Fruit fly (Drosophila melanogaster) whole organism, embryonic: Measurements from ENCODE around the gene CG5096.

Experiments
- Ada2b ChIP-seq: fragments of 200-800 bp; sonication (Bioruptor generic); IDR thresholded peaks from 2 replicates; pipeline ENCODE4 v1.3.6; 2022; ENCODE audit warnings: missing biosample characterization, missing genetic modification characterization
- CG11456 ChIP-seq: fragments of 200-800 bp; sonication (Bioruptor generic); IDR thresholded peaks from 3 replicates; pipeline ENCODE4 v1.3.6; 2022; ENCODE audit warnings: missing biosample characterization, missing genetic modification characterization
- CG12236 ChIP-seq: fragments of 200-800 bp; sonication (Bioruptor generic); optimal IDR thresholded peaks from 2 replicates; lab custom pipeline; 2016; ENCODE audit warnings: missing biosample characterization, missing genetic modification characterization
- CG12391 ChIP-seq: fragments of 200-800 bp; sonication (Bioruptor generic); optimal IDR thresholded peaks from 3 replicates; lab custom pipeline; 2018; ENCODE audit warnings: missing biosample characterization, mild to moderate bottlenecking, missing genetic modification characterization, moderate library complexity
- CG13424 ChIP-seq: fragments of 200-800 bp; sonication (Bioruptor generic); optimal IDR thresholded peaks from 2 replicates; lab custom pipeline; 2019; ENCODE audit warnings: missing biosample characterization, mild to moderate bottlenecking, missing genetic modification characterization, moderate library complexity
- CG14860 ChIP-seq: fragments of 200-800 bp; sonication (Bioruptor generic); IDR thresholded peaks from 3 replicates; pipeline ENCODE4 v1.3.6; 2022; ENCODE audit warnings: missing biosample characterization, missing genetic modification characterization; ENCODE audit not compliant: partially characterized antibody
- CG15479 ChIP-seq: fragments of 200-800 bp; sonication (Bioruptor generic); optimal IDR thresholded peaks from 3 replicates; lab custom pipeline; 2019; ENCODE audit warnings: missing biosample characterization, mild to moderate bottlenecking, missing genetic modification characterization, moderate library complexity
- CG1603 ChIP-seq: fragments of 200-800 bp; sonication (Bioruptor generic); optimal IDR thresholded peaks from 2 replicates; lab custom pipeline; 2019; ENCODE audit warnings: missing biosample characterization, mild to moderate bottlenecking, missing genetic modification characterization, moderate library complexity
- CG16813 ChIP-seq: fragments of 200-800 bp; sonication (Bioruptor generic); IDR thresholded peaks from 3 replicates; pipeline ENCODE4 v1.3.6; 2022; ENCODE audit warnings: missing biosample characterization, missing genetic modification characterization; ENCODE audit not compliant: partially characterized antibody
- CG17186 ChIP-seq: fragments of 200-800 bp; sonication (Bioruptor generic); optimal IDR thresholded peaks from 3 replicates; lab custom pipeline; 2017; ENCODE audit warnings: missing biosample characterization, missing genetic modification reagents, missing genetic modification characterization
- CG17328 ChIP-seq: fragments of 200-800 bp; sonication (Bioruptor generic); IDR thresholded peaks from 2 replicates; pipeline ENCODE4 v1.3.6; 2022; ENCODE audit warnings: missing biosample characterization, missing genetic modification characterization
- CG17612 ChIP-seq: fragments of 200-800 bp; sonication (Bioruptor generic); IDR thresholded peaks from 2 replicates; pipeline ENCODE4 v1.3.6; 2022; ENCODE audit warnings: missing biosample characterization, missing genetic modification characterization
- CG17912 ChIP-seq: fragments of 200-800 bp; sonication (Bioruptor generic); optimal IDR thresholded peaks from 2 replicates; lab custom pipeline; 2018; ENCODE audit warnings: missing biosample characterization, mild to moderate bottlenecking, missing genetic modification characterization
- CG18599 ChIP-seq: fragments of 200-800 bp; sonication (Bioruptor generic); optimal IDR thresholded peaks from 3 replicates; lab custom pipeline; 2017; ENCODE audit warnings: missing biosample characterization, missing genetic modification characterization, mild to moderate bottlenecking, moderate library complexity, missing genetic modification reagents
- CG18764 ChIP-seq: fragments of 200-800 bp; sonication (Bioruptor generic); optimal IDR thresholded peaks from 3 replicates; lab custom pipeline; 2016; ENCODE audit warnings: missing biosample characterization, missing genetic modification characterization
- CG2875 ChIP-seq: fragments of 200-800 bp; sonication (Bioruptor generic); optimal IDR thresholded peaks from 2 replicates; lab custom pipeline; 2017; ENCODE audit warnings: missing biosample characterization, mild to moderate bottlenecking, missing genetic modification characterization, missing genetic modification reagents
- CG2889 ChIP-seq: fragments of 200-800 bp; sonication (Bioruptor generic); IDR thresholded peaks from 3 replicates; pipeline ENCODE4 v1.3.6; 2022; ENCODE audit warnings: missing biosample characterization, missing genetic modification characterization
- CG30403 ChIP-seq: fragments of 200-800 bp; sonication (Bioruptor generic); optimal IDR thresholded peaks from 3 replicates; lab custom pipeline; 2016; ENCODE audit warnings: missing biosample characterization, missing genetic modification characterization
- CG3407 ChIP-seq: fragments of 200-800 bp; sonication (Bioruptor generic); optimal IDR thresholded peaks from 2 replicates; lab custom pipeline; 2018; ENCODE audit warnings: missing biosample characterization, mild to moderate bottlenecking, missing genetic modification characterization
- CG34224 ChIP-seq: fragments of 200-800 bp; sonication (Bioruptor generic); IDR thresholded peaks from 3 replicates; pipeline ENCODE4 v1.3.6; 2022; ENCODE audit warnings: missing biosample characterization, missing genetic modification characterization; ENCODE audit not compliant: partially characterized antibody
- CG4820 ChIP-seq: fragments of 200-800 bp; sonication (Bioruptor generic); optimal IDR thresholded peaks from 3 replicates; lab custom pipeline; 2016; ENCODE audit warnings: missing biosample characterization, missing genetic modification characterization
- CG6254 ChIP-seq: fragments of 200-800 bp; sonication (Bioruptor generic); optimal IDR thresholded peaks from 3 replicates; lab custom pipeline; 2017; ENCODE audit warnings: mild to moderate bottlenecking, missing biosample characterization, missing genetic modification reagents, missing genetic modification characterization
- CG6689 ChIP-seq: fragments of 200-800 bp; sonication (Bioruptor generic); IDR thresholded peaks from 2 replicates; pipeline ENCODE4 v1.3.6; 2022; ENCODE audit warnings: missing biosample characterization, missing genetic modification characterization
- CG8281 ChIP-seq: fragments of 200-800 bp; sonication (Bioruptor generic); optimal IDR thresholded peaks from 2 replicates; lab custom pipeline; 2018; ENCODE audit warnings: missing biosample characterization, mild to moderate bottlenecking, missing genetic modification characterization, moderate library complexity
- Deaf1 ChIP-seq: fragments of 200-800 bp; optimal IDR thresholded peaks from 3 replicates; lab custom pipeline; 2019; ENCODE audit warnings: missing biosample characterization, mild to moderate bottlenecking, missing genetic modification characterization, moderate library complexity
- E2f2 ChIP-seq: fragments of 200-800 bp; sonication (Bioruptor generic); IDR thresholded peaks from 2 replicates; pipeline ENCODE4 v1.3.6; 2022; ENCODE audit warnings: missing biosample characterization, missing genetic modification characterization
- Hmr ChIP-seq: fragments of 200-800 bp; sonication (Bioruptor generic); optimal IDR thresholded peaks from 3 replicates; lab custom pipeline; 2017; ENCODE audit warnings: mild to moderate bottlenecking, missing biosample characterization, missing genetic modification reagents, missing genetic modification characterization
- Hr51 ChIP-seq, 2 experiments: fragments of 200-800 bp; sonication (Bioruptor generic); optimal IDR thresholded peaks; 2 replicates in 1 of 2; 3 replicates in 1 of 2; lab custom pipeline; 2016 to 2018; ENCODE audit warnings: missing biosample characterization in 2 of 2, missing genetic modification characterization in 2 of 2, mild to moderate bottlenecking in 1 of 2, moderate library complexity in 1 of 2
- Scr ChIP-seq: fragments of 200-800 bp; sonication (Bioruptor generic); IDR thresholded peaks from 2 replicates; pipeline ENCODE4 v1.3.6; 2022; ENCODE audit warnings: missing biosample characterization, missing genetic modification characterization; ENCODE audit not compliant: partially characterized antibody
- Sry-β ChIP-seq: fragments of 200-800 bp; sonication (Bioruptor generic); optimal IDR thresholded peaks from 2 replicates; lab custom pipeline; 2018; ENCODE audit warnings: missing biosample characterization, mild to moderate bottlenecking, missing genetic modification characterization, moderate library complexity
- ato ChIP-seq: fragments of 200-800 bp; sonication (Bioruptor generic); IDR thresholded peaks from 2 replicates; pipeline ENCODE4 v1.3.6; 2022; ENCODE audit warnings: missing biosample characterization, missing genetic modification characterization; ENCODE audit not compliant: partially characterized antibody
- bab2 ChIP-seq: fragments of 200-800 bp; sonication (Bioruptor generic); optimal IDR thresholded peaks from 2 replicates; lab custom pipeline; 2016; ENCODE audit warnings: missing biosample characterization, missing genetic modification characterization
- corto ChIP-seq: fragments of 200-800 bp; sonication (Bioruptor generic); optimal IDR thresholded peaks from 2 replicates; lab custom pipeline; 2016; ENCODE audit warnings: missing biosample characterization, mild to moderate bottlenecking, missing genetic modification characterization, moderate library complexity
- emc ChIP-seq: fragments of 200-800 bp; sonication (Bioruptor generic); optimal IDR thresholded peaks from 2 replicates; lab custom pipeline; 2016; ENCODE audit warnings: missing biosample characterization, missing genetic modification characterization
- h ChIP-seq: fragments of >200 bp; optimal IDR thresholded peaks from 2 replicates; lab custom pipeline; 2017
- jing ChIP-seq: fragments of 200-800 bp; sonication (Bioruptor generic); optimal IDR thresholded peaks from 2 replicates; lab custom pipeline; 2018; ENCODE audit warnings: missing biosample characterization, mild to moderate bottlenecking, missing genetic modification characterization
- nmo ChIP-seq: fragments of 200-800 bp; sonication (Bioruptor generic); optimal IDR thresholded peaks from 2 replicates; lab custom pipeline; 2018; ENCODE audit warnings: missing biosample characterization, mild to moderate bottlenecking, missing genetic modification characterization, moderate library complexity
- onecut ChIP-seq: fragments of 200-800 bp; sonication (Bioruptor generic); IDR thresholded peaks from 2 replicates; pipeline ENCODE4 v1.3.6; 2022; ENCODE audit warnings: missing biosample characterization, missing genetic modification characterization
- p53 ChIP-seq: fragments of 200-800 bp; sonication (Bioruptor generic); optimal IDR thresholded peaks from 2 replicates; lab custom pipeline; 2016; ENCODE audit warnings: missing biosample characterization, missing genetic modification characterization
- pzg ChIP-seq: fragments of 200-800 bp; sonication (Bioruptor generic); optimal IDR thresholded peaks from 3 replicates; lab custom pipeline; 2018; ENCODE audit warnings: missing biosample characterization, mild to moderate bottlenecking, missing genetic modification characterization, moderate library complexity
- rib ChIP-seq: fragments of 200-800 bp; sonication (Bioruptor generic); IDR thresholded peaks from 2 replicates; pipeline ENCODE4 v1.3.6; 2022; ENCODE audit warnings: missing biosample characterization, missing genetic modification characterization
- stc ChIP-seq: fragments of 200-800 bp; sonication (Bioruptor generic); IDR thresholded peaks from 2 replicates; pipeline ENCODE4 v1.3.6; 2022; ENCODE audit warnings: missing biosample characterization, missing genetic modification characterization
- twi ChIP-seq: fragments of 200-800 bp; optimal IDR thresholded peaks from 2 replicates; lab custom pipeline; 2019; ENCODE audit warnings: missing biosample characterization, mild to moderate bottlenecking, missing genetic modification characterization, moderate library complexity
- unpg ChIP-seq: fragments of 200-800 bp; sonication (Bioruptor generic); optimal IDR thresholded peaks from 3 replicates; lab custom pipeline; 2018; ENCODE audit warnings: missing biosample characterization, mild to moderate bottlenecking, missing genetic modification characterization, moderate library complexity
- wor ChIP-seq: fragments of 200-800 bp; sonication (Bioruptor generic); IDR thresholded peaks from 2 replicates; pipeline ENCODE4 v1.3.6; 2022; ENCODE audit warnings: missing biosample characterization, missing genetic modification characterization
- zfh1 ChIP-seq: fragments of 200-800 bp; sonication (Bioruptor generic); IDR thresholded peaks from 3 replicates; pipeline ENCODE4 v1.3.6; 2022; ENCODE audit warnings: missing biosample characterization, missing genetic modification characterization
- zfh2 ChIP-seq: fragments of 200-800 bp; sonication (Bioruptor generic); optimal IDR thresholded peaks from 2 replicates; lab custom pipeline; 2016; ENCODE audit warnings: missing biosample characterization, missing genetic modification characterization

CG5096 gene

DNA sequence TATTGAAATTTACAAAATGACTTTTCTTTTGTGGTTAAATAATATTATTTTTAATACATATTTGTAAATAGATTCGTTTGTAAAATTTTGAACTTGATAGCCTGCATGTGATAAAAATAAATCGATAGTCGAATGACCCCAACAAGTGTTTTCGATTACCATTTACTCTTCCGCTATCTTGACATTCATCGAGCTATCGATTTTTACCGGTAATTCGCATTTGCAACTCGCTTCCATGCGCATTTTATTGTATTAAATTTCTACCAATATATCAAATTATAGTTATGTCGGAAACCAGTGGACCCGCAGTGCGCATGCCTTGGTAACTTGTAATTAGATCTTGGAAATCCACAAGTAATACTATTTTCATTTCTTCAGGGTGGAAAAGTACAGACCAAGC is 36.9 kb downstream of the CG5096 start, which contains the start of gene RfC3 (continued):
- TF ChIP-seq CG34224 (GFP tag; lab: Robert Waterston, UW) (peak; percentile 98), ato (GFP tag; lab: Robert Waterston, UW) (peak; percentile 94), CG17186 (GFP tag; lab: Kevin White, UChicago) (no peak), onecut (peak; percentile 54; the same call in 1 of the 2 replicates), E2f2 (GFP tag; lab: Robert Waterston, UW) (peak; percentile 90), CG1603 (peak; percentile 99), CG14860 (GFP tag; lab: Robert Waterston, UW) (peak; percentile 91), rib (GFP tag; lab: Robert Waterston, UW) (0 out of 2 replicates have a peak, but pooled peaks have one; percentile 11), h (lab: Kevin White, UChicago) (no peak)
- TF ChIP-seq, all 482 proteins: peak for 54

DNA sequence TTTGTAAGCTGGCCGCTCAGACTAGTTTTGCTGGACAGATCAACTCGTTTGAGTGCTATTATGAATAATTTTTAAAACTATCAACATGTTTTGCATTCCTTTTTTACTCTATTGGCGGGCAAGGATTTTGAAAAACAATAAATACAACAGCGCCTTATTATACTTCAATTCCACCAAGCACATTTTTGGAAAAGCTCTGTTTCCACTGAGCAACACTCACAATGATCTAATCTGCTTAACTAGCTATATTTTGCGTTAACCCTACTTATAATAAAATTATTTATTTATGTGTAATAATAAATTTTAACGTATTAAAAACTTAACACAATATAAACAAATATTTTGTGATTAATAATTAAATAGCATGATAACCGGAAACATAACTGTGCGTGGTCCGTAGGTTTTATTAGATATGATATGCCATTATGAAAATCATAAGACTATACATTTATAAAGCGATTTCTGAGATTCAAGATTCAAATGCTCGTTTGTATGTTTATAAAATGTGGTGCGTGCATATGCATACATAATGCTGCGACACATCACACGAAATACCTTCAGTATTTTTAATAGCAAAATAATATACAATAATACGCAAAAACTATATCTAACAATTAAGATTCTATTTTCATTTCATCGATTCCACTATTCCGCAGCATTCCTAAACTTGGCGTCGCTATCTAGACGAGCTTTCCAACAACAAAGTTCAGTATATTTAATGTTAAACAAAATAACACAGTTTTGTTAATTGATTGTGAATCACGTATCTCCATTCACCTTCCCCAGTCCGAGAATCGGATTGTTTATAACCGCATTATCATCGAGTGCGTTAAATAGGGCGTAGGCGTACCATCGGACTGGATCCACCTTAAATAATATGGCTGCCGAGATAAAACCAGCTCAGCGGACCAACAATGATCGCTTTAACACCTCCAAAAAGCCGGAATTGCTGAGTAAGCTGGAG is 40.9 kb downstream of the CG5096 start, which contains the start of the genes pie and Wdfy2:
Gene pie, minus strand, starts transcription at position 138 of the 964 bp plus-strand sequence.
Gene Wdfy2, plus strand, starts transcription at position 649 of the 964 bp plus-strand sequence.
- TF ChIP-seq CG17328 (GFP tag; lab: Robert Waterston, UW): no peak
- TF ChIP-seq CG18764: no peak
- TF ChIP-seq CG17912 (GFP tag; lab: Kevin White, UChicago): no peak
- no peak for TF ChIP-seq CG11456 (GFP tag; lab: Robert Waterston, UW)
- no peak for TF ChIP-seq Hmr
- TF ChIP-seq pzg (GFP tag; lab: Kevin White, UChicago): peak; percentile 35
- no peak for TF ChIP-seq zfh1 (GFP tag; lab: Robert Waterston, UW)
- TF ChIP-seq wor (GFP tag; lab: Robert Waterston, UW): no peak
- TF ChIP-seq CG13424: no peak
- no peak for TF ChIP-seq CG17612 (GFP tag; lab: Robert Waterston, UW)
- no peak for TF ChIP-seq unpg
- no peak for TF ChIP-seq CG16813 (GFP tag; lab: Robert Waterston, UW)
- no peak for TF ChIP-seq emc
- TF ChIP-seq nmo (GFP tag; lab: Kevin White, UChicago): peak; percentile 29
- TF ChIP-seq bab2: no peak
- no peak for TF ChIP-seq CG12236
- no peak for TF ChIP-seq CG30403
- TF ChIP-seq Scr (GFP tag; lab: Robert Waterston, UW): no peak
- no peak for TF ChIP-seq CG6254
- TF ChIP-seq CG18599: no peak
- no peak for TF ChIP-seq CG4820 (GFP tag; lab: Kevin White, UChicago)
- no peak for TF ChIP-seq CG3407 (GFP tag; lab: Kevin White, UChicago)
- no peak for TF ChIP-seq CG8281 (tag; lab: Kevin White, UChicago)
- no peak for TF ChIP-seq CG6689 (GFP tag; lab: Robert Waterston, UW)
- TF ChIP-seq CG2889 (GFP tag; lab: Robert Waterston, UW): no peak
- no peak for TF ChIP-seq twi
- peak; percentile 36 for TF ChIP-seq Sry-β (GFP tag; lab: Kevin White, UChicago)
- TF ChIP-seq corto: no peak
- TF ChIP-seq Hr51 (GFP tag; optimal IDR thresholded peaks at IDR 0.05; lab: Kevin White, UChicago): no peak
- TF ChIP-seq stc (GFP tag; lab: Robert Waterston, UW): no peak
- no peak for TF ChIP-seq p53
- peak; percentile 9 for TF ChIP-seq CG12391 (tag; lab: Kevin White, UChicago)
- TF ChIP-seq CG2875 (GFP tag; lab: Kevin White, UChicago): no peak
- no peak for TF ChIP-seq Deaf1 (tag; lab: Kevin White, UChicago)
- no peak for TF ChIP-seq zfh2 (GFP tag; lab: Kevin White, UChicago)
- no peak for TF ChIP-seq CG15479 (GFP tag; lab: Kevin White, UChicago)
- no peak for TF ChIP-seq jing (GFP tag; lab: Kevin White, UChicago)
- no peak for TF ChIP-seq Ada2b (GFP tag; lab: Robert Waterston, UW)
